Comparison of ENCODE assay signal across 1 worm cellular context in genomic region chrX:10769959-10770358, ce11.
TF ChIP-seq lines count a peak whose summit lies in the region.

No protein-coding gene starts in this region.

TF ChIP-seq in whole organism, L2 larva, 48 proteins besides CTCF, POLR2A, EP300 and RAD21 (continued from another document):
- TF ChIP-seq sma-9 (GFP tag; optimal IDR thresholded peaks at IDR 0.05; lab: Kevin White, UChicago) = peak; percentile 54
- no peak for TF ChIP-seq sma-9 (tag; optimal IDR thresholded peaks at IDR 0.05; lab: Kevin White, UChicago)
